Worm (Caenorhabditis elegans) whole organism, L1 larva: Measurements from ENCODE around the gene Y70C5A.4.

Experiments used
- C04F5.9 ChIP-seq: sonication (generic microtip); optimal IDR thresholded peaks from 2 replicates; lab custom pipeline; 2016; ENCODE audit warnings: missing genetic modification characterization, missing compliant biosample characterization
- C34B4.2 ChIP-seq: sonication (generic microtip); optimal IDR thresholded peaks from 2 replicates; lab custom pipeline; 2017; ENCODE audit warnings: mild to moderate bottlenecking, missing genetic modification characterization, missing compliant biosample characterization
- F16B12.6 ChIP-seq: fragments of 150-350 bp; optimal IDR thresholded peaks from 2 replicates; lab custom pipeline; 2014; ENCODE audit warnings: missing biosample characterization, missing genetic modification characterization
- aha-1 ChIP-seq: fragments of 150-350 bp; optimal IDR thresholded peaks from 2 replicates; lab custom pipeline; 2014; ENCODE audit warnings: missing biosample characterization, missing genetic modification characterization
- alr-1 ChIP-seq: fragments of 200-800 bp; sonication (Bioruptor generic); optimal IDR thresholded peaks from 2 replicates; lab custom pipeline; 2018; ENCODE audit warnings: borderline replicate concordance, mild to moderate bottlenecking, missing genetic modification characterization, missing compliant biosample characterization
- ama-1 ChIP-seq: fragments of 150-350 bp; optimal IDR thresholded peaks from 2 replicates; lab custom pipeline; 2014
- ceh-63 ChIP-seq: fragments of 200-800 bp; sonication (Bioruptor generic); optimal IDR thresholded peaks from 2 replicates; lab custom pipeline; 2018; ENCODE audit warnings: mild to moderate bottlenecking, missing genetic modification characterization, missing compliant biosample characterization
- ceh-90 ChIP-seq: sonication (generic microtip); optimal IDR thresholded peaks from 2 replicates; lab custom pipeline; 2016; ENCODE audit warnings: missing genetic modification characterization, missing compliant biosample characterization
- ces-1 ChIP-seq: fragments of 150-350 bp; optimal IDR thresholded peaks from 2 replicates; lab custom pipeline; 2014; ENCODE audit warnings: missing biosample characterization, missing genetic modification reagents, missing genetic modification characterization
- dsc-1 ChIP-seq: sonication (generic microtip); optimal IDR thresholded peaks from 2 replicates; lab custom pipeline; 2016; ENCODE audit warnings: mild to moderate bottlenecking, missing genetic modification characterization, missing compliant biosample characterization
- efl-1 ChIP-seq, 4 experiments: fragments of 150-350 bp; optimal IDR thresholded peaks in 3 of 4; peaks in 1 of 4; 1 replicate in 1 of 4; 2 replicates in 3 of 4; lab custom pipeline; 2014; ENCODE audit warnings: missing biosample characterization in 2 of 4, missing genetic modification characterization in 2 of 4, missing genetic modification reagents in 2 of 4
- efl-3 ChIP-seq: fragments of 200-800 bp; sonication (Bioruptor generic); optimal IDR thresholded peaks from 2 replicates; lab custom pipeline; 2018; ENCODE audit warnings: mild to moderate bottlenecking, missing genetic modification characterization, missing compliant biosample characterization
- egl-13 ChIP-seq: sonication (generic microtip); optimal IDR thresholded peaks from 2 replicates; lab custom pipeline; 2016; ENCODE audit warnings: missing genotype, missing genetic modification reagents, missing genetic modification characterization, missing compliant biosample characterization
- egl-27 ChIP-seq, 2 experiments: fragments of 150-350 bp in 1 of 2; sonication (generic microtip); optimal IDR thresholded peaks; 3 replicates each; lab custom pipeline; 2017 to 2018; ENCODE audit warnings: missing biosample characterization in 2 of 2, missing genetic modification characterization in 2 of 2, missing genetic modification reagents in 2 of 2
- elt-2 ChIP-seq: sonication (generic microtip); optimal IDR thresholded peaks from 2 replicates; lab custom pipeline; 2016; ENCODE audit warnings: missing genetic modification characterization, mild to moderate bottlenecking, inconsistent platforms, missing compliant biosample characterization, missing genetic modification reagents
- fos-1 ChIP-seq: fragments of 150-350 bp; optimal IDR thresholded peaks from 2 replicates; lab custom pipeline; 2014; ENCODE audit warnings: missing biosample characterization, missing genetic modification characterization
- grh-1 ChIP-seq: fragments of 200-800 bp; sonication (Bioruptor generic); IDR thresholded peaks from 2 replicates; pipeline ENCODE4 v1.3.6; 2022; ENCODE audit warnings: missing genetic modification reagents, missing genetic modification characterization, missing compliant biosample characterization
- hlh-4 ChIP-seq: sonication (generic microtip); optimal IDR thresholded peaks from 2 replicates; lab custom pipeline; 2016; ENCODE audit warnings: mild to moderate bottlenecking, missing genetic modification characterization, missing compliant biosample characterization
- hpl-2 ChIP-seq: fragments of 150-350 bp; optimal IDR thresholded peaks from 2 replicates; lab custom pipeline; 2014; ENCODE audit warnings: missing biosample characterization, missing genetic modification reagents, missing genetic modification characterization
- irx-1 ChIP-seq: sonication (generic microtip); optimal IDR thresholded peaks from 2 replicates; lab custom pipeline; 2016; ENCODE audit warnings: missing genetic modification characterization, missing compliant biosample characterization
- lin-39 ChIP-seq: fragments of 150-350 bp; optimal IDR thresholded peaks from 2 replicates; lab custom pipeline; 2014; ENCODE audit warnings: missing biosample characterization, missing genetic modification reagents, missing genetic modification characterization
- mab-9 ChIP-seq: fragments of 200-800 bp; sonication (Bioruptor generic); IDR thresholded peaks from 2 replicates; pipeline ENCODE4 v1.3.6; 2022; ENCODE audit warnings: missing genetic modification reagents, missing genetic modification characterization, missing compliant biosample characterization
- nhr-11 ChIP-seq: fragments of 150-350 bp; optimal IDR thresholded peaks from 2 replicates; lab custom pipeline; 2014; ENCODE audit warnings: missing biosample characterization, missing genetic modification characterization
- nhr-19 ChIP-seq: fragments of 200-800 bp; sonication (Bioruptor generic); conservative IDR thresholded peaks from 2 replicates; pipeline ENCODE4 v1.3.6; 2022; ENCODE audit warnings: missing genetic modification characterization, missing compliant biosample characterization
- nhr-20 ChIP-seq: sonication (generic microtip); optimal IDR thresholded peaks from 2 replicates; lab custom pipeline; 2016; ENCODE audit warnings: mild to moderate bottlenecking, missing genetic modification characterization, missing compliant biosample characterization
- nhr-28 ChIP-seq: fragments of 150-350 bp; optimal IDR thresholded peaks from 2 replicates; lab custom pipeline; 2014; ENCODE audit warnings: missing biosample characterization, missing genetic modification characterization
- nhr-47 ChIP-seq: sonication (generic microtip); optimal IDR thresholded peaks from 2 replicates; lab custom pipeline; 2016; ENCODE audit warnings: mild to moderate bottlenecking, missing genetic modification characterization, moderate library complexity, missing compliant biosample characterization
- nhr-71 ChIP-seq: sonication (generic microtip); optimal IDR thresholded peaks from 2 replicates; lab custom pipeline; 2016; ENCODE audit warnings: mild to moderate bottlenecking, missing genetic modification characterization, moderate library complexity, missing compliant biosample characterization
- nhr-76 ChIP-seq: sonication (generic microtip); optimal IDR thresholded peaks from 2 replicates; lab custom pipeline; 2017; ENCODE audit warnings: missing biosample characterization, missing genetic modification characterization
- nhr-84 ChIP-seq: sonication (generic microtip); optimal IDR thresholded peaks from 2 replicates; lab custom pipeline; 2017; ENCODE audit warnings: missing biosample characterization, missing genetic modification characterization
- nhr-90 ChIP-seq: sonication (generic microtip); optimal IDR thresholded peaks from 2 replicates; lab custom pipeline; 2016; ENCODE audit warnings: mild to moderate bottlenecking, missing genetic modification characterization, missing compliant biosample characterization; ENCODE audit not compliant: poor library complexity
- pag-3 ChIP-seq: sonication (generic microtip); optimal IDR thresholded peaks from 2 replicates; lab custom pipeline; 2017; ENCODE audit warnings: missing genetic modification characterization, mild to moderate bottlenecking, missing compliant biosample characterization, antibody characterized with exemption, borderline replicate concordance; ENCODE audit not compliant: insufficient read depth
- pax-3 ChIP-seq: fragments of 200-800 bp; sonication (Bioruptor generic); optimal IDR thresholded peaks from 2 replicates; lab custom pipeline; 2018; ENCODE audit warnings: mild to moderate bottlenecking, missing genetic modification characterization, moderate library complexity, missing compliant biosample characterization
- snu-23 ChIP-seq: sonication (generic microtip); optimal IDR thresholded peaks from 2 replicates; lab custom pipeline; 2016; ENCODE audit warnings: missing genetic modification characterization, missing compliant biosample characterization
- sox-4 ChIP-seq: sonication (generic microtip); optimal IDR thresholded peaks from 2 replicates; lab custom pipeline; 2016; ENCODE audit warnings: missing genetic modification characterization, missing compliant biosample characterization
- sptf-1 ChIP-seq: fragments of 150-350 bp; optimal IDR thresholded peaks from 2 replicates; lab custom pipeline; 2014; ENCODE audit warnings: missing biosample characterization, missing genetic modification characterization
- sup-37 ChIP-seq: fragments of 200-800 bp; sonication (Bioruptor generic); optimal IDR thresholded peaks from 2 replicates; lab custom pipeline; 2018; ENCODE audit warnings: mild to moderate bottlenecking, missing genetic modification characterization, missing compliant biosample characterization
- unc-130 ChIP-seq: fragments of 150-350 bp; optimal IDR thresholded peaks from 2 replicates; lab custom pipeline; 2017; ENCODE audit warnings: missing biosample characterization, missing genetic modification characterization, inconsistent platforms
- unc-98 ChIP-seq: fragments of 200-800 bp; sonication (Bioruptor generic); IDR thresholded peaks from 2 replicates; pipeline ENCODE4 v1.3.6; 2022; ENCODE audit warnings: missing genetic modification characterization, missing compliant biosample characterization
- vab-15 ChIP-seq: sonication (generic microtip); optimal IDR thresholded peaks from 2 replicates; lab custom pipeline; 2017; ENCODE audit warnings: missing genotype, mild to moderate bottlenecking, missing genetic modification characterization, missing compliant biosample characterization

Gene Y70C5A.4

DNA sequence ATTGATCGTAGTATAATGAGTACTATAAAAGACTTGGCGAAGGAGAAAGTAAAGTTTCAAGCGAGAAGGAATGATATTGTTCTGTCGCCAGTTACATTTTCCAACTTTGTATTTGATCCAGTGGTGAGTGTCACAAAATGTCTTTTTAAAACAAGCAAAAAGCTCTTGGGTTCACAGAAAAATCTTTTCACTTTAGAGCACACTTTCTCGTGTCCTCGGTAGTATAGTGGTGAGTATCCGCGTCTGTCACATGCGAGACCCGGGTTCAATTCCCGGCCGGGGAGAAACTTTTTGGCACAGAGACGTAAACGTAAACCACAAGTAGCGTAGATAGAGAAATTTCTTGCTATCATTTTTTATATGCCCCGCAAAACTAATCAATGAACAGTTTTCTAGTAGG is 22.8 kb downstream of the Y70C5A.4 start:
- TF ChIP-seq egl-27 (tag; optimal IDR thresholded peaks at IDR 0.05; lab: Kevin White, UChicago) (no peak), fos-1 (tag; lab: Kevin White, UChicago) (no peak), nhr-20 (tag; lab: Kevin White, UChicago) (no peak), C04F5.9 (tag; lab: Kevin White, UChicago) (no peak), nhr-84 (tag; lab: Kevin White, UChicago) (no peak), grh-1 (GFP tag; lab: Robert Waterston, UW) (no peak), vab-15 (no peak), alr-1 (tag; lab: Kevin White, UChicago) (no peak), efl-3 (GFP tag; lab: Kevin White, UChicago) (no peak), C34B4.2 (tag; lab: Kevin White, UChicago) (no peak), efl-1 (optimal IDR thresholded peaks at IDR 0.05; lab: Kevin White, UChicago) (no peak), efl-1 (GFP tag; optimal IDR thresholded peaks at IDR 0.05 in 1 of 2; lab: Kevin White, UChicago) (no peak), unc-130 (tag; lab: Kevin White, UChicago) (no peak)

DNA sequence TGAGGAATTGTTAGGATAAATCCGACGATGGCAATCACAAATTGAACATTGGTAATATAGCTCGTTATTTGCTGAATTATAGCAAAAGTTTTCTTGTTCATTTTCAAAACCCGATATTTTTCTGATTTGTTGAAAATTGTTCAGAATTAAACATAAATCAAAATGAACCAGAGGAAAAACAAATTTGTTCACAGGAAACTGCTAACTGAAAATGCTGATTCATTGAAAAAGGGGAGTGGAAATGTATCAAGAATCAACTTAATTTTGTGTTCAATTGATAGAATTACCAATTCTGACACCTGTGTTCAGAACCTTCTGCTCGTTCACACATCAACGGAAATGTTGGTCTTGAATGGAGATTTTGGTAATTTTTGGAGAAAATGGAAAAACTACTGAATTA is 26.0 kb downstream of the Y70C5A.4 start, which contains the start of gene srw-77:
srw-77 (minus strand) TSS at position 101 of the 400 bp plus-strand sequence.
- TF ChIP-seq nhr-19 (no peak), mab-9 (GFP tag; lab: Robert Waterston, UW) (no peak), hlh-4 (tag; lab: Kevin White, UChicago) (no peak), unc-130 (tag; lab: Kevin White, UChicago) (no peak), nhr-76 (tag; lab: Kevin White, UChicago) (no peak), unc-98 (GFP tag; lab: Robert Waterston, UW) (no peak), ceh-90 (tag; lab: Kevin White, UChicago) (no peak), ama-1 (lab: Kevin White, UChicago) (no peak), nhr-11 (no peak), lin-39 (no peak)

DNA sequence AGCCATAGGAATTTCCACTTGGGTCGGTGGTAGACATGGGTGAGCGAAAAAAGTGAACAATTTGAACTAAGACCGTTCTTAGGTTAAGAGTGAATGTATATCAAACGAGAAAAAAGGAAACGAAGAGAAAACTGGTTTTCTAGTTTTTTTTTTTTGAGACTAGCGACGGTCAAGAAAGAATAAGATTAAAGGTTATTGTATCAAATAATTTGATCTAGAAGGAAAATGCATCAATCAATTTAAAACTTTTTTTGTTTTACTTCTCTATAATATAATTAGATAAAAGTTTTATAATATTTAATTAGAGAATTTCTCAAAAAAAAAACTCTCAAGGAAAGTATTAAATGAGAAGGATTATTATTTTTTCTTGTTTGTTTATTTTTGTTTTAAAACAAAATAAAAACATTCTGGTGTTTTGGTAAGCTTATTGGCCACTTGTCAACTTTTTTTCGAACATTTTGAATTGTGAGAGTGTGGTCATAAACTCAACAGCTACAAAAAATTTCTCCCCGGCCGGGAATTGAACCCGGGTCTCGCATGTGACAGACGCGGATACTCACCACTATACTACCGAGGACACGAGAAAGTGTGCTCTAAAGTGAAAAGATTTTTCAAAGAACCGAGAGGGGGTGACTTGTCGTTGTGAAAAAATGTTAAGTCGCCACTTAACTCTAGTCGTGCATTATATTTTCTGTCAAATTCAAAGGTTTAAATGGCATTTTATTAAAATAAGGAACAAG is 27.8 kb downstream of the Y70C5A.4 start, which contains the start of gene W06G6.17:
W06G6.17 (minus strand) TSS at position 51 of the 740 bp plus-strand sequence.
- TF ChIP-seq sup-37 (GFP tag; lab: Kevin White, UChicago): no peak
- TF ChIP-seq C34B4.2 (tag; lab: Kevin White, UChicago): no peak
- no peak for TF ChIP-seq nhr-47
- no peak for TF ChIP-seq ama-1 (lab: Kevin White, UChicago)
- no peak for TF ChIP-seq ceh-63 (GFP tag; lab: Kevin White, UChicago)
- no peak for TF ChIP-seq sptf-1 (tag; lab: Kevin White, UChicago)
- TF ChIP-seq hpl-2 (GFP tag; lab: Kevin White, UChicago): no peak
- no peak for TF ChIP-seq pag-3
- no peak for TF ChIP-seq egl-13 (tag; lab: Kevin White, UChicago)
- no peak for TF ChIP-seq elt-2 (tag; lab: Kevin White, UChicago)
- TF ChIP-seq pax-3 (tag; lab: Kevin White, UChicago): no peak

DNA sequence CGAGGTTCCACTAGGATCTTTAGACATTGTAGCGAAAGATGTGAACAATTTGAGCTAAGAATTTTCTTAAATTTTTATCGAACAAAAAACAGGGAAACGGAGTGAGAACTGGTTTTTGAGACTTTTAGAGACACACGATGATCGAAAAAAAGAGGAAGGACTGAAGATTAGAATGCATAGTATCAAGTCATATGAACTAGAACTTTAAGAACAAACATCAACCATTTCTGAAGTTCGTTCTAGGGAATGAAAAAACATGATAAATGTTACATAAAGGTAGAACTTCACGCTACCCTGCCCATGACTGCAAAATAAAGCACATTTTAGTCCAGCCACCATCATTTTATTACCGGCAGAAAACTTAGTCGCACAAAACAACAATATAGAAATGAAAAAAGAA is 28.8 kb downstream of the Y70C5A.4 start, which contains the start of gene W06G6.9:
W06G6.9 (minus strand) TSS at position 101 of the 400 bp plus-strand sequence.
- TF ChIP-seq hlh-4 (tag; lab: Kevin White, UChicago) (no peak), irx-1 (no peak), aha-1 (tag; lab: Kevin White, UChicago) (no peak), unc-98 (GFP tag; lab: Robert Waterston, UW) (no peak), snu-23 (no peak), dsc-1 (tag; lab: Kevin White, UChicago) (no peak), sup-37 (GFP tag; lab: Kevin White, UChicago) (no peak), F16B12.6 (tag; lab: Kevin White, UChicago) (no peak), nhr-76 (tag; lab: Kevin White, UChicago) (no peak), ces-1 (no peak), C34B4.2 (tag; lab: Kevin White, UChicago) (no peak), nhr-90 (tag; lab: Kevin White, UChicago) (no peak), fos-1 (tag; lab: Kevin White, UChicago) (no peak), nhr-71 (tag; lab: Kevin White, UChicago) (no peak), efl-3 (GFP tag; lab: Kevin White, UChicago) (no peak), unc-130 (tag; lab: Kevin White, UChicago) (no peak), sox-4 (tag; lab: Kevin White, UChicago) (no peak), ceh-90 (tag; lab: Kevin White, UChicago) (no peak), nhr-28 (tag; lab: Kevin White, UChicago) (no peak)
